Fruit fly (Drosophila melanogaster) whole organism, embryonic: ENCODE results near the gene Eig71Ec.

Source experiments
- ATbp ChIP-seq: fragments of 200-800 bp; sonication (Bioruptor generic); optimal IDR thresholded peaks from 2 replicates; lab custom pipeline; 2017; ENCODE audit warnings: missing biosample characterization, mild to moderate bottlenecking, missing genetic modification characterization, missing genetic modification reagents
- CG10147 ChIP-seq: fragments of 200-800 bp; sonication (Bioruptor generic); optimal IDR thresholded peaks from 2 replicates; lab custom pipeline; 2019; ENCODE audit warnings: missing biosample characterization, mild to moderate bottlenecking, missing genetic modification characterization, moderate library complexity
- CG1024 ChIP-seq: fragments of 200-800 bp; sonication (Bioruptor generic); IDR thresholded peaks from 2 replicates; pipeline ENCODE4 v1.3.6; 2022; ENCODE audit warnings: missing biosample characterization, missing genetic modification characterization
- CG10462 ChIP-seq: fragments of 200-800 bp; sonication (Bioruptor generic); optimal IDR thresholded peaks from 2 replicates; lab custom pipeline; 2016; ENCODE audit warnings: missing biosample characterization, missing genetic modification characterization
- CG11560 ChIP-seq: fragments of 200-800 bp; sonication (Bioruptor generic); IDR thresholded peaks from 3 replicates; pipeline ENCODE4 v1.3.6; 2022; ENCODE audit warnings: missing biosample characterization, missing genetic modification characterization
- CG12299 ChIP-seq: fragments of 200-800 bp; sonication (Bioruptor generic); optimal IDR thresholded peaks from 2 replicates; lab custom pipeline; 2018; ENCODE audit warnings: missing biosample characterization, mild to moderate bottlenecking, missing genetic modification characterization
- CG12942 ChIP-seq: fragments of 200-800 bp; sonication (Bioruptor generic); optimal IDR thresholded peaks from 3 replicates; lab custom pipeline; 2016; ENCODE audit warnings: missing biosample characterization, missing genetic modification characterization
- CG14965 ChIP-seq: fragments of 200-800 bp; sonication (Bioruptor generic); optimal IDR thresholded peaks from 2 replicates; lab custom pipeline; 2016; ENCODE audit warnings: missing biosample characterization, missing genetic modification characterization, borderline replicate concordance
- CG17385 ChIP-seq: fragments of 200-800 bp; sonication (Bioruptor generic); optimal IDR thresholded peaks from 3 replicates; lab custom pipeline; 2018; ENCODE audit warnings: missing biosample characterization, mild to moderate bottlenecking, missing genetic modification characterization
- CG1832 ChIP-seq: fragments of 200-800 bp; sonication (Bioruptor generic); optimal IDR thresholded peaks from 2 replicates; lab custom pipeline; 2017; ENCODE audit warnings: missing biosample characterization, mild to moderate bottlenecking, missing genetic modification characterization, inconsistent platforms
- CG18476 ChIP-seq: fragments of 200-800 bp; sonication (Bioruptor generic); optimal IDR thresholded peaks from 2 replicates; lab custom pipeline; 2016; ENCODE audit warnings: missing biosample characterization, mild to moderate bottlenecking, missing genetic modification characterization
- CG18599 ChIP-seq: fragments of 200-800 bp; sonication (Bioruptor generic); optimal IDR thresholded peaks from 3 replicates; lab custom pipeline; 2017; ENCODE audit warnings: missing biosample characterization, missing genetic modification characterization, mild to moderate bottlenecking, moderate library complexity, missing genetic modification reagents
- CG2202 ChIP-seq: fragments of 200-800 bp; sonication (Bioruptor generic); optimal IDR thresholded peaks from 2 replicates; lab custom pipeline; 2018; ENCODE audit warnings: missing biosample characterization, mild to moderate bottlenecking, missing genetic modification characterization
- CG32532 ChIP-seq: fragments of 200-800 bp; sonication (Bioruptor generic); IDR thresholded peaks from 2 replicates; pipeline ENCODE4 v1.3.6; 2022; ENCODE audit warnings: missing biosample characterization, missing genetic modification characterization
- CG34224 ChIP-seq: fragments of 200-800 bp; sonication (Bioruptor generic); IDR thresholded peaks from 3 replicates; pipeline ENCODE4 v1.3.6; 2022; ENCODE audit warnings: missing biosample characterization, missing genetic modification characterization; ENCODE audit not compliant: partially characterized antibody
- CG43689 ChIP-seq: fragments of 200-800 bp; sonication (Bioruptor generic); IDR thresholded peaks from 2 replicates; pipeline ENCODE4 v1.3.6; 2022; ENCODE audit warnings: missing biosample characterization, missing genetic modification characterization
- CG4404 ChIP-seq: fragments of 200-800 bp; sonication (Bioruptor generic); IDR thresholded peaks from 2 replicates; pipeline ENCODE4 v1.3.6; 2022; ENCODE audit warnings: missing biosample characterization, missing genetic modification characterization
- CG6654 ChIP-seq: fragments of 200-800 bp; sonication (Bioruptor generic); optimal IDR thresholded peaks from 2 replicates; lab custom pipeline; 2017; ENCODE audit warnings: missing biosample characterization, mild to moderate bottlenecking, missing genetic modification characterization
- CG7271 ChIP-seq: fragments of 200-800 bp; sonication (Bioruptor generic); optimal IDR thresholded peaks from 2 replicates; lab custom pipeline; 2018; ENCODE audit warnings: missing biosample characterization, mild to moderate bottlenecking, missing genetic modification characterization, moderate library complexity
- CG7556 ChIP-seq: fragments of 200-800 bp; sonication (Bioruptor generic); optimal IDR thresholded peaks from 2 replicates; lab custom pipeline; 2017; ENCODE audit warnings: missing biosample characterization, mild to moderate bottlenecking, missing genetic modification characterization
- CG8478 ChIP-seq: fragments of >200 bp; optimal IDR thresholded peaks from 2 replicates; lab custom pipeline; 2018
- Dbx ChIP-seq: fragments of 200-800 bp; sonication (Bioruptor generic); IDR thresholded peaks from 3 replicates; pipeline ENCODE4 v1.3.6; 2022; ENCODE audit warnings: missing biosample characterization, missing genetic modification characterization
- Dll ChIP-seq: fragments of 200-800 bp; sonication (Bioruptor generic); IDR thresholded peaks from 4 replicates; pipeline ENCODE4 v1.3.6; 2022; ENCODE audit warnings: missing biosample characterization, missing genetic modification characterization; ENCODE audit not compliant: partially characterized antibody
- Elba2 ChIP-seq: fragments of 200-800 bp; sonication (Bioruptor generic); optimal IDR thresholded peaks from 3 replicates; lab custom pipeline; 2016; ENCODE audit warnings: missing biosample characterization, missing genetic modification characterization
- HLH54F ChIP-seq: fragments of 200-800 bp; sonication (Bioruptor generic); optimal IDR thresholded peaks from 3 replicates; lab custom pipeline; 2016; ENCODE audit warnings: missing biosample characterization, missing genetic modification characterization
- HLHmδ ChIP-seq: fragments of 200-800 bp; sonication (Bioruptor generic); optimal IDR thresholded peaks from 2 replicates; lab custom pipeline; 2018; ENCODE audit warnings: missing biosample characterization, mild to moderate bottlenecking, missing genetic modification characterization, moderate library complexity
- Jarid2 ChIP-seq: fragments of 200-800 bp; sonication (Bioruptor generic); optimal IDR thresholded peaks from 3 replicates; lab custom pipeline; 2017; ENCODE audit warnings: mild to moderate bottlenecking, missing biosample characterization, missing genetic modification reagents, missing genetic modification characterization
- Kr ChIP-seq: fragments of 200-800 bp; sonication (Bioruptor generic); optimal IDR thresholded peaks from 2 replicates; lab custom pipeline; 2017; ENCODE audit warnings: missing biosample characterization, mild to moderate bottlenecking, missing genetic modification characterization
- Lim3 ChIP-seq: fragments of 200-800 bp; sonication (Bioruptor generic); IDR thresholded peaks from 2 replicates; pipeline ENCODE4 v1.3.6; 2022; ENCODE audit warnings: missing biosample characterization, missing genetic modification characterization
- Mes4 ChIP-seq: fragments of 200-800 bp; sonication (Bioruptor generic); optimal IDR thresholded peaks from 2 replicates; lab custom pipeline; 2016; ENCODE audit warnings: missing biosample characterization, missing genetic modification characterization
- Mrtf ChIP-seq: fragments of 200-800 bp; sonication (Bioruptor generic); IDR thresholded peaks from 3 replicates; pipeline ENCODE4 v1.3.6; 2022; ENCODE audit warnings: missing biosample characterization, missing genetic modification characterization
- Oaz ChIP-seq: fragments of 200-800 bp; sonication (Bioruptor generic); IDR thresholded peaks from 2 replicates; pipeline ENCODE4 v1.3.6; 2022; ENCODE audit warnings: missing biosample characterization, missing genetic modification characterization
- Poxn ChIP-seq: fragments of 200-800 bp; sonication (Bioruptor generic); IDR thresholded peaks from 2 replicates; pipeline ENCODE4 v1.3.6; 2022; ENCODE audit warnings: missing biosample characterization, missing genetic modification characterization
- Rfx ChIP-seq: fragments of 200-800 bp; sonication (Bioruptor generic); IDR thresholded peaks from 2 replicates; pipeline ENCODE4 v1.3.6; 2022; ENCODE audit warnings: missing biosample characterization, missing genetic modification characterization
- Sox102F ChIP-seq: fragments of 200-800 bp; sonication (Bioruptor generic); optimal IDR thresholded peaks from 2 replicates; lab custom pipeline; 2018; ENCODE audit warnings: missing biosample characterization, mild to moderate bottlenecking, missing genetic modification characterization, moderate library complexity
- amos ChIP-seq: fragments of 200-800 bp; sonication (Bioruptor generic); IDR thresholded peaks from 2 replicates; pipeline ENCODE4 v1.3.6; 2022; ENCODE audit warnings: missing biosample characterization, missing genetic modification characterization; ENCODE audit not compliant: partially characterized antibody
- az2 ChIP-seq: fragments of 200-800 bp; sonication (Bioruptor generic); optimal IDR thresholded peaks from 3 replicates; lab custom pipeline; 2016; ENCODE audit warnings: missing biosample characterization, missing genetic modification characterization
- btn ChIP-seq: fragments of 200-800 bp; sonication (Bioruptor generic); optimal IDR thresholded peaks from 2 replicates; lab custom pipeline; 2016; ENCODE audit warnings: missing biosample characterization, missing genetic modification characterization
- disco-r ChIP-seq: fragments of 200-800 bp; sonication (Bioruptor generic); optimal IDR thresholded peaks from 2 replicates; lab custom pipeline; 2016; ENCODE audit warnings: missing biosample characterization, missing genetic modification characterization
- emc ChIP-seq: fragments of 200-800 bp; sonication (Bioruptor generic); optimal IDR thresholded peaks from 2 replicates; lab custom pipeline; 2016; ENCODE audit warnings: missing biosample characterization, missing genetic modification characterization
- en ChIP-seq: fragments of 200-800 bp; sonication (Bioruptor generic); optimal IDR thresholded peaks from 2 replicates; lab custom pipeline; 2016; ENCODE audit warnings: missing biosample characterization, missing genetic modification characterization
- ind ChIP-seq: fragments of 200-800 bp; sonication (Bioruptor generic); optimal IDR thresholded peaks from 3 replicates; lab custom pipeline; 2016; ENCODE audit warnings: missing biosample characterization, missing genetic modification characterization
- knrl ChIP-seq: fragments of 200-800 bp; sonication (Bioruptor generic); IDR thresholded peaks from 3 replicates; pipeline ENCODE4 v1.3.6; 2022; ENCODE audit warnings: missing biosample characterization, missing genetic modification characterization; ENCODE audit not compliant: partially characterized antibody
- lov ChIP-seq, 2 experiments: fragments of 200-800 bp in 1 of 2; fragments of >200 bp in 1 of 2; sonication (Bioruptor generic) in 1 of 2; IDR thresholded peaks in 1 of 2; optimal IDR thresholded peaks in 1 of 2; 2 replicates in 1 of 2; 3 replicates in 1 of 2; pipeline versions ENCODE4 v1.3.6 to Lab custom; 2017 to 2022; ENCODE audit warnings: missing biosample characterization in 1 of 2, missing genetic modification characterization in 1 of 2
- scrt ChIP-seq: fragments of 200-800 bp; sonication (Bioruptor generic); optimal IDR thresholded peaks from 2 replicates; lab custom pipeline; 2018; ENCODE audit warnings: missing biosample characterization, mild to moderate bottlenecking, missing genetic modification characterization, moderate library complexity
- tin ChIP-seq: fragments of 200-800 bp; sonication (Bioruptor generic); optimal IDR thresholded peaks from 3 replicates; lab custom pipeline; 2016; ENCODE audit warnings: missing biosample characterization, missing genetic modification characterization
- trem ChIP-seq: fragments of 200-800 bp; optimal IDR thresholded peaks from 3 replicates; lab custom pipeline; 2019; ENCODE audit warnings: missing biosample characterization, mild to moderate bottlenecking, missing genetic modification characterization, moderate library complexity
- z ChIP-seq: fragments of 200-800 bp; sonication (Bioruptor generic); IDR thresholded peaks from 3 replicates; pipeline ENCODE4 v1.3.6; 2022; ENCODE audit warnings: missing biosample characterization, missing genetic modification characterization
- zen ChIP-seq: fragments of 200-800 bp; sonication (Bioruptor generic); optimal IDR thresholded peaks from 3 replicates; lab custom pipeline; 2018; ENCODE audit warnings: missing biosample characterization, mild to moderate bottlenecking, missing genetic modification characterization, moderate library complexity
- zf30C ChIP-seq: fragments of 200-800 bp; sonication (Bioruptor generic); optimal IDR thresholded peaks from 3 replicates; lab custom pipeline; 2018; ENCODE audit warnings: missing biosample characterization, mild to moderate bottlenecking, missing genetic modification characterization
- zfh2 ChIP-seq: fragments of 200-800 bp; sonication (Bioruptor generic); optimal IDR thresholded peaks from 2 replicates; lab custom pipeline; 2016; ENCODE audit warnings: missing biosample characterization, missing genetic modification characterization

Eig71Ec gene

dm6 chr3L:15700338-15700966 lies 48.4 kb upstream of the Eig71Ec start (continued):
- no peak for TF ChIP-seq Dll
- TF ChIP-seq lov (optimal IDR thresholded peaks at IDR 0.05; lab: Kevin White, UChicago), result no peak
- TF ChIP-seq lov (GFP tag; IDR thresholded peaks at IDR 0.05; lab: Robert Waterston, UW), result no peak
- peak; percentile 29 for TF ChIP-seq CG10462 (GFP tag; lab: Kevin White, UChicago)
- TF ChIP-seq CG6654 (GFP tag; lab: Kevin White, UChicago), result no peak
- TF ChIP-seq Dbx (GFP tag; lab: Robert Waterston, UW), result no peak
- no peak for TF ChIP-seq en (GFP tag; lab: Kevin White, UChicago)
- TF ChIP-seq Mrtf (GFP tag; lab: Robert Waterston, UW), result no peak
- no peak for TF ChIP-seq Kr (GFP tag; lab: Kevin White, UChicago)
- TF ChIP-seq CG14965, result no peak
- no peak for TF ChIP-seq CG1024 (GFP tag; lab: Robert Waterston, UW)
- no peak for TF ChIP-seq disco-r
- TF ChIP-seq CG17385 (GFP tag; lab: Kevin White, UChicago), result peak; percentile 70
- no peak for TF ChIP-seq CG18599 (GFP tag; lab: Kevin White, UChicago)
- TF ChIP-seq CG12942 (GFP tag; lab: Kevin White, UChicago), result no peak
- TF ChIP-seq Rfx (GFP tag; lab: Robert Waterston, UW), result no peak
- TF ChIP-seq knrl, result no peak
- no peak for TF ChIP-seq Oaz
- TF ChIP-seq btn (GFP tag; lab: Kevin White, UChicago), result no peak
- no peak for TF ChIP-seq CG10147 (GFP tag; lab: Kevin White, UChicago)
- no peak for TF ChIP-seq Jarid2 (GFP tag; lab: Kevin White, UChicago)
- TF ChIP-seq tin (GFP tag; lab: Kevin White, UChicago), result no peak
- no peak for TF ChIP-seq Mes4 (GFP tag; lab: Kevin White, UChicago)
- no peak for TF ChIP-seq ind (GFP tag; lab: Kevin White, UChicago)
- TF ChIP-seq scrt, result no peak
- no peak for TF ChIP-seq zfh2
- TF ChIP-seq Elba2, result peak; percentile 86
- TF ChIP-seq CG4404 (GFP tag; lab: Robert Waterston, UW), result peak; percentile 54
- no peak for TF ChIP-seq ATbp (GFP tag; lab: Kevin White, UChicago)
- TF ChIP-seq CG43689, result no peak
- TF ChIP-seq Lim3, result no peak
- no peak for TF ChIP-seq CG34224 (GFP tag; lab: Robert Waterston, UW)
- peak; percentile 72 for TF ChIP-seq CG7556 (GFP tag; lab: Kevin White, UChicago)
- peak; percentile 39 for TF ChIP-seq trem (tag; lab: Kevin White, UChicago)
- peak; percentile 53 for TF ChIP-seq CG2202 (tag; lab: Kevin White, UChicago)
- TF ChIP-seq CG32532 (GFP tag; lab: Robert Waterston, UW), result no peak
- TF ChIP-seq CG1832 (GFP tag; lab: Kevin White, UChicago), result no peak
- no peak for TF ChIP-seq HLH54F (GFP tag; lab: Kevin White, UChicago)
- TF ChIP-seq emc (GFP tag; lab: Kevin White, UChicago), result no peak
- TF ChIP-seq az2, result peak; percentile 51
- no peak for TF ChIP-seq CG18476 (GFP tag; lab: Kevin White, UChicago)
- no peak for TF ChIP-seq HLHmδ
- no peak for TF ChIP-seq CG12299 (tag; lab: Kevin White, UChicago)
- TF ChIP-seq CG8478 (lab: Kevin White, UChicago), result no peak
- TF ChIP-seq z (GFP tag; lab: Robert Waterston, UW), result no peak
- TF ChIP-seq zf30C (GFP tag; lab: Kevin White, UChicago), result peak; percentile 97
- no peak for TF ChIP-seq amos (GFP tag; lab: Robert Waterston, UW)
- TF ChIP-seq zen, result peak; percentile 73
- TF ChIP-seq CG11560 (tag; lab: Robert Waterston, UW), result no peak
- no peak for TF ChIP-seq CG7271 (tag; lab: Kevin White, UChicago)
- no peak for TF ChIP-seq Sox102F
- TF ChIP-seq Poxn (GFP tag; lab: Robert Waterston, UW), result no peak
